Worm (Caenorhabditis elegans): ENCODE measurements around the gene pqn-51.

The pqn-51 gene

DNA sequence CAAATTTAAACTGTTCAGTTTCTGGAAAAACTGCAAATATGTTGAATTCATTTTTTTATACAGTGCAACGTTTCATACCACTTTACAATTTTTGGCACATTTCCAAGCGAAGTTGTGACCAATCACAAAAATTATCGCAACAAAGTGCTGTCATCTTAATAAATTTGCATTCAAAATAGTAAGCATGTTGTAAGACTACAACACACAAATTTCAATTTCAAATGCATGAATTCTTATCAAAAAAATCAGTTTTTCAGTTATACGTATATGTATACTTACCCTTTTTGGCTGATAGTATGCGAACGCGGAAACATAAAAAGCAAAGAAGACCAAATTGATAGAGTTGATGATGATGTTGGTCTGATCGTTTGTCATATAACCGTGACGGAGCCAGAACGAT, 19.2 kb upstream of the pqn-51 start:
- no peak for TF ChIP-seq tbx-8 (GFP tag; optimal IDR thresholded peaks at IDR 0.05)
- no peak for TF ChIP-seq ceh-43 (GFP tag; optimal IDR thresholded peaks at IDR 0.05)
- TF ChIP-seq unc-62 (GFP tag; optimal IDR thresholded peaks at IDR 0.05), result no peak
- TF ChIP-seq ces-1 (GFP tag; optimal IDR thresholded peaks at IDR 0.05), result no peak
- no peak for TF ChIP-seq zip-8 (tag; optimal IDR thresholded peaks at IDR 0.05)
- no peak for TF ChIP-seq ceh-83 (GFP tag; optimal IDR thresholded peaks at IDR 0.05)
- no peak for TF ChIP-seq nhr-76 (tag; optimal IDR thresholded peaks at IDR 0.05)

DNA sequence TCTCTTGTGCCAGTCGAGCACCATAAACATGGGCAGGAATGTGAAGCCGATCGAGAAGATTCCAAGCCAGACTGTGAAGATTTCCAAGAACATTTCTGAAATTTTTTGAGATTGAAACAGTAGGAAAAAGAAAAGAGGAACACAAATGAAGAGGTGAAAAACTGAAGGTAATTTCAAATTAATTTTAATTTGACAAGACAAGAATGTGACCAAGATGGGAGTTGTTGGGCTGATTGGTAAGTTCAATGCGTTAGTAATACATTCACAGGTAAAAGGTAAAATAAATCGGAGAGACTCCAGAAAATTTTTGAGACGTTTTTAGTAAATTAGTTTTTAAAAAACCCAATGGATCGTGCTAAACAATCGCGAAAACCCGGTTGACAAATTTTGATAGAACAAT, 18.7 kb upstream of the pqn-51 start, which contains the start of gene swt-7:
Gene swt-7 (minus strand): TSS at position 101 of the 400 bp plus-strand sequence.
- TF ChIP-seq nhr-12 (tag; optimal IDR thresholded peaks at IDR 0.05) (no peak), nhr-28 (tag; optimal IDR thresholded peaks at IDR 0.05) (no peak), unc-120 (tag; optimal IDR thresholded peaks at IDR 0.05; ENCODE audit: poor library complexity, severe bottlenecking) (no peak), flh-1 (GFP tag; optimal IDR thresholded peaks at IDR 0.05) (no peak)

DNA sequence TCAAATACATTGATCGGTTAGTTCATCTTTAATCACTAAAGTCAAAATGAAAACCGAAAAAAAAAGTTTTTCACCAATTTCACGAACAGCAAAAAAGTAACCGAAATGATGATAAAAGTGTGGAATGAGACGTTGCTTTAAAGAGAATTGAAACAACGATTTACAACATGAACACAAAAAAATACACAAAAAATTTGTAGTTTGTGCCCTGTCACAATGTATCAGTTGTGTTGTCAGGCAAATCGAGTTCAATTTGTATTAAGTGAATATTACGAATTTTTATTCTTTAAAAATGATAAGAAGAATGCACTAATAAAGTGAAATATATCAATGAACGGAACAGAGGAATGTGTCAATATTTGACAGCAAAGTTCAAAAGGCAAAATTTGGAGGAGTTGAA, 17.6 kb upstream of the pqn-51 start:
- TF ChIP-seq nhr-2 (tag; optimal IDR thresholded peaks at IDR 0.05), result no peak
- TF ChIP-seq snpc-4 (tag; optimal IDR thresholded peaks at IDR 0.05), result no peak

DNA sequence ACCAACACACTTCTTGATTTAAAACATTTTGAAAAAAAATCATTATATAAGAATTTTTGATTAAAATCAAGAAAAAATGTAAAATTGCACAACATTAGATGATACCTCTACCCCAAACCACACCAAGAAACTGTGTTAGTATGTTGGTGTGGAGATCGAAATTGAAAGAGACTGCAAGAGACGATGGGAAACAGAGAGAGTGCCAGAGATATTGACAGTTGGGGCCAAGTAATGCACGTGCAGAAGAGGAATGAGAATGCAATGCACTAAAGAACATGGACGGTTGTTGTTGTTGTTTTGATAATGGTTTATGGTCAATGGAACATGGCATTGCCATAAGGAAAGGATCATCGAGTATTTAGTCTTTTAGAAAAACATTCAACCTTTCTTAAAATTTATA, 17.2 kb upstream of the pqn-51 start:
- peak; percentile 29 for TF ChIP-seq hlh-1 (tag; optimal IDR thresholded peaks at IDR 0.05)
- TF ChIP-seq mep-1 (tag; optimal IDR thresholded peaks at IDR 0.05), result no peak
- no peak for TF ChIP-seq nhr-28 (tag; optimal IDR thresholded peaks at IDR 0.05)
- TF ChIP-seq pha-4 (tag; optimal IDR thresholded peaks at IDR 0.05), result no peak

DNA sequence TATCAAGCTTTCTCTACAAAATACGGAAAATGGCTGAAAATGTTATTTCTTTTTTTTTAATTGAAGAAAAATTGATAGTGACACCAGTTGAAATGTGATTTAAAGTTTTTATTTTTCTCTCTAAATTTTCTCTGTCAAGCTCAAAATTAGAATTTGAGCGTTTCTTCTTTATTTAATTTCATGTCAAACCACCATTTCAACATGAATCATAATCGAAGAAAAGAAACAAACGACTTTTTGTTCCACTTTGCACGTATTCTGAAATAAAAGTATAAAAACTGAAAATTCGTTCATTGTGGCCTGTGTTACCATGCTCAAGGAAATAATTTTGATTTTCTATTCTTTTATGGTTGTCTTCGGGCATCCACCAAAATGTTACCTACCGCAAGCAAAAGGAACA, 16.3 kb upstream of the pqn-51 start, which contains the start of gene K11D12.13:
Gene K11D12.13 (plus strand): TSS at position 301 of the 400 bp plus-strand sequence.
- TF ChIP-seq lsy-2 (tag; optimal IDR thresholded peaks at IDR 0.05), result no peak
- TF ChIP-seq elt-1 (tag; optimal IDR thresholded peaks at IDR 0.05; ENCODE audit: borderline replicate concordance, insufficient read depth), result no peak
- TF ChIP-seq mls-2 (tag; optimal IDR thresholded peaks at IDR 0.05), result no peak
- no peak for TF ChIP-seq ceh-43 (GFP tag; optimal IDR thresholded peaks at IDR 0.05)
- TF ChIP-seq nhr-12 (tag; optimal IDR thresholded peaks at IDR 0.05), result no peak
- no peak for TF ChIP-seq sptf-1 (tag; optimal IDR thresholded peaks at IDR 0.05)

DNA sequence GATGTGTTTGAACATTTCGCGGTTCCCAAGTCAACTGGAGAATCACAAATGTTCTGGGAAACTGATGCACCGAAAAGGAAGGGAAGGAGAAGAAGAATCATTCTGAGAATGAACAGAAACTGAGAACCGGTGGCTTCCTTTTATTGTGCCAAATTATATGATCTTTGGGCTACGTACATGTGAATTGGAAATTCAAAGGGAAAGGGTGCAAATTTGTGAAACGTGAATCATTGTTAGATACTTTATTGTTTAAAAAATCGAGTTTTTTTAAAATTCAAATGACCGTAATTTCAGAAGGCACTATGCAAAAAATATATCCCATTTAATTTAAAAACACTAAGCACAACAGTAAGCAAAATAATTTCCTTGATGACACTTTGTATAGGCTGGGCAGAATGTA, 14.3 kb upstream of the pqn-51 start, which contains the start of gene K11D12.6:
Gene K11D12.6 (minus strand): TSS at position 101 of the 400 bp plus-strand sequence.
- TF ChIP-seq blmp-1 (tag; optimal IDR thresholded peaks at IDR 0.05) (no peak), tbx-8 (GFP tag; optimal IDR thresholded peaks at IDR 0.05) (no peak), elt-1 (tag; optimal IDR thresholded peaks at IDR 0.05; ENCODE audit: borderline replicate concordance, insufficient read depth) (no peak), nhr-237 (tag; optimal IDR thresholded peaks at IDR 0.05) (no peak), unc-120 (tag; optimal IDR thresholded peaks at IDR 0.05; ENCODE audit: poor library complexity, severe bottlenecking) (no peak), ztf-11 (tag; optimal IDR thresholded peaks at IDR 0.05) (no peak)

DNA sequence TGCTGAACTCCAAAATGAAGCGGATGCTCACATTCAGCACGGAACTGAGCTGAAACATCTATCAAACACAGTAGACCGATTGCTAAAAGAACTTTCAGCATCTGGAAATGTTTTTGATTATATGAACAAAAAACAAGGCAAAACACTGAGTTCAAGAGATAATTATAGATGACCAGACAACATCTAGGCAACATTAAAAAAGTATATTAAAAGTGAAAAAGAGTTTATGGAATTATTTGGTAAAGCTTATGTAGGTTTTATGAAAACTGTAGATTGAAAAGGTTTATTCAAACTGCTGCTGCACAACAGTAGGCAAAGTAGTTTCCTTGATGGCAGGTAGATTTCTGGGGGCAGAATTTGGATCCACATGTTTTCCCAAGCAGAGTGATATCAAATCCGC, 13.0 kb upstream of the pqn-51 start, which contains the start of gene K11D12.7:
Gene K11D12.7 (minus strand): TSS at position 101 of the 400 bp plus-strand sequence.
- TF ChIP-seq cnd-1 (tag; optimal IDR thresholded peaks at IDR 0.05) (no peak), unc-120 (tag; optimal IDR thresholded peaks at IDR 0.05; ENCODE audit: poor library complexity, severe bottlenecking) (no peak)

DNA sequence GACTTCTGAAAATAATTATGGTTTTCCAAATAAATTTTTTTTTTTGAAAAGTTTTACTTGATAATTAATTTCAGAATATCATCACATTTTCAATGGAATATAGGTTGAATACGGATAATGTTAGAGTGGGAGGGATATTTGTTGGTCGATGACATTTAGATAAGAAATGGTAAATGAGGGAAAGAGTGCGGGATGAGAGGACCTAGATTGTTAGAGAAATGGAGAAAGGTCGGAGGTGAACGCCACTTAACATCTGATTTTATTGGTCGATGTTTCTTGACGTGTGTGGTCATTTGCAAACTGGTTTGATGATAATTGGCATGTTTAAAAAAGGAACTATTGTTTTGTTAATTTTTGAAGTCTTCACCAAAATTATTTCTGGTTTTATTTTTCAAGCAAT, 11.0 kb upstream of the pqn-51 start:
- TF ChIP-seq elt-1 (tag; optimal IDR thresholded peaks at IDR 0.05; ENCODE audit: borderline replicate concordance, insufficient read depth), result peak; percentile 53
- TF ChIP-seq unc-39 (tag; optimal IDR thresholded peaks at IDR 0.05), result no peak
- peak; percentile 4 for TF ChIP-seq nhr-2 (tag; optimal IDR thresholded peaks at IDR 0.05)

DNA sequence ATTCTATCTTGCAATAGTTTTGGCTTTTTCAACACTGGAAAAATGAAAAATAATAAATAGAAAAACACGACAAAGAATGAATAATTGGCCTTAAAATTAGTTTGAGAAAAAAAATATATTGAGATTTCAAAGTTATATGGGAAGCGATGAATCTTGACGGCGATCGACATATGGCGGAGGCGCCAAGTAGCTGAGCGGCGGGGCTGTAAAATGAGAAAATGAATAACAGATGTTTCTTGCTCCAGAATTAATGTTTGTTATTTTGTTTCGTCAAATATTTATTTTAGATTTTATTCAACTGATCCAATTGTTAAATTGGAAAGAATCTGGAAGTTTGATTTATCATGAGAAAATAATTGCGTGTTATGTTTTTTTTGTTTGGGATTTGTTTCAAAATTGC, 9.8 kb upstream of the pqn-51 start, which contains the start of gene K11D12.11:
Gene K11D12.11 (minus strand): TSS at position 42 of the 400 bp plus-strand sequence.
- TF ChIP-seq ztf-11 (tag; optimal IDR thresholded peaks at IDR 0.05) (no peak), ces-1 (GFP tag; optimal IDR thresholded peaks at IDR 0.05) (no peak), nhr-12 (tag; optimal IDR thresholded peaks at IDR 0.05) (no peak), tbx-8 (GFP tag; optimal IDR thresholded peaks at IDR 0.05) (no peak), hlh-1 (tag; optimal IDR thresholded peaks at IDR 0.05) (no peak), sptf-1 (tag; optimal IDR thresholded peaks at IDR 0.05) (no peak), nhr-237 (tag; optimal IDR thresholded peaks at IDR 0.05) (no peak), elt-3 (tag; optimal IDR thresholded peaks at IDR 0.05) (no peak), nhr-2 (tag; optimal IDR thresholded peaks at IDR 0.05) (no peak), ceh-39 (tag; optimal IDR thresholded peaks at IDR 0.05) (no peak), zip-8 (tag; optimal IDR thresholded peaks at IDR 0.05) (no peak), mab-5 (tag; optimal IDR thresholded peaks at IDR 0.05) (no peak), elt-1 (tag; optimal IDR thresholded peaks at IDR 0.05; ENCODE audit: borderline replicate concordance, insufficient read depth) (no peak), cnd-1 (tag; optimal IDR thresholded peaks at IDR 0.05) (no peak), blmp-1 (tag; optimal IDR thresholded peaks at IDR 0.05) (no peak), flh-1 (GFP tag; optimal IDR thresholded peaks at IDR 0.05) (no peak), snpc-4 (tag; optimal IDR thresholded peaks at IDR 0.05) (no peak)

Data from whole organism, mixed stage, embryonic.